Worm (Caenorhabditis elegans): ENCODE measurements around the gene M01H9.4.

M01H9.4 gene

ce11 chrIV:4447367-4447766 is 35.3 kb downstream of the M01H9.4 start:
- no peak for TF ChIP-seq tra-4 (tag; optimal IDR thresholded peaks at IDR 0.05)
- TF ChIP-seq pes-1 (GFP tag; IDR thresholded peaks at IDR 0.05), result 0 out of 2 replicates have a peak, but pooled peaks have one; percentile 39
- TF ChIP-seq ceh-36 (tag; optimal IDR thresholded peaks at IDR 0.05), result no peak
- 0 out of 2 replicates have a peak, but pooled peaks have one; percentile 2 for TF ChIP-seq sea-1 (GFP tag; conservative IDR thresholded peaks at IDR 0.05)

ce11 chrIV:4447284-4447366 is 35.6 kb downstream of the M01H9.4 start, which contains the start of gene chat-1:
chat-1 (plus strand) TSS chrIV:4447331.
- TF ChIP-seq ceh-36 (tag; optimal IDR thresholded peaks at IDR 0.05) (no peak), ama-1 (optimal IDR thresholded peaks at IDR 0.05) (peak; percentile 11), sea-1 (GFP tag; conservative IDR thresholded peaks at IDR 0.05) (0 out of 2 replicates have a peak, but pooled peaks have one; percentile 16)

DNA sequence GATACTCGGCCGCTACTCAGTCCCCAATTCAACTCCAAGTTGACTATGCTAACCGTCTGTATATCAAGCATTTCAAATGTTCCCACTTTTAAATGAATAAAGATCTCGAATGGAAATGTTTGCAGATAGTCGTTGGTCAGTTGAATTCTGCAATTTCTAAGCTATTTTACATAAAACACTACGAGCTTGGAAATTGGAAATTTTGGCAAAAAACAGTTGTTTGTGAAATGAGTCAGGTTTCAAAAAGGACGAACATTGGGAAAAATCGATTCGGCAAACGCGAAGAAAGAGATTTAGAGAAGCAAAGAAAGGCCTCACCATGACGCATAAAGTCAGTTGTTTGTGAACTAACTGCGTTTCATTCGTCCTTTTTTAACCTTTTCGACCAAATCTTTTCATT is 35.8 kb downstream of the M01H9.4 start:
- no peak for TF ChIP-seq tra-4 (tag; optimal IDR thresholded peaks at IDR 0.05)
- TF ChIP-seq ama-1 (optimal IDR thresholded peaks at IDR 0.05), result peak; percentile 81

ce11 chrIV:4445711-4446290 is 36.9 kb downstream of the M01H9.4 start, which contains the start of the genes wapl-1 and htz-1:
wapl-1 (minus strand) TSS chrIV:4445740.
htz-1 (plus strand) TSS chrIV:4446216.
- no peak for TF ChIP-seq hmg-4 (GFP tag; optimal IDR thresholded peaks at IDR 0.05)
- no peak for TF ChIP-seq ceh-13 (GFP tag; optimal IDR thresholded peaks at IDR 0.05)
- peak; percentile 48 for TF ChIP-seq F13C5.2 (tag; optimal IDR thresholded peaks at IDR 0.05)
- no peak for TF ChIP-seq hmbx-1 (tag; optimal IDR thresholded peaks at IDR 0.05)
- no peak for TF ChIP-seq hnd-1 (tag; optimal IDR thresholded peaks at IDR 0.05)
- TF ChIP-seq B0310.2 (tag; optimal IDR thresholded peaks at IDR 0.05), result no peak
- no peak for TF ChIP-seq ceh-36 (tag; optimal IDR thresholded peaks at IDR 0.05)
- TF ChIP-seq ama-1 (optimal IDR thresholded peaks at IDR 0.05), result no peak
- peak; percentile 60; the same call in 1 of the 2 replicates for TF ChIP-seq pes-1 (GFP tag; IDR thresholded peaks at IDR 0.05)
- TF ChIP-seq flt-1 (GFP tag; IDR thresholded peaks at IDR 0.05), result peak; percentile 60
- TF ChIP-seq tra-4 (tag; optimal IDR thresholded peaks at IDR 0.05), result no peak
- TF ChIP-seq aly-1 (tag; optimal IDR thresholded peaks at IDR 0.05), result no peak
- 0 out of 2 replicates have a peak, but pooled peaks have one; percentile 20 for TF ChIP-seq sea-1 (GFP tag; conservative IDR thresholded peaks at IDR 0.05)
- TF ChIP-seq scrt-1 (GFP tag; IDR thresholded peaks at IDR 0.05), result no peak
- no peak for TF ChIP-seq ets-7 (tag; optimal IDR thresholded peaks at IDR 0.05)
- TF ChIP-seq tbx-11 (GFP tag; IDR thresholded peaks at IDR 0.05), result no peak
- peak; percentile 43; the same call in 1 of the 2 replicates for TF ChIP-seq tbx-37 (GFP tag; conservative IDR thresholded peaks at IDR 0.05)

DNA sequence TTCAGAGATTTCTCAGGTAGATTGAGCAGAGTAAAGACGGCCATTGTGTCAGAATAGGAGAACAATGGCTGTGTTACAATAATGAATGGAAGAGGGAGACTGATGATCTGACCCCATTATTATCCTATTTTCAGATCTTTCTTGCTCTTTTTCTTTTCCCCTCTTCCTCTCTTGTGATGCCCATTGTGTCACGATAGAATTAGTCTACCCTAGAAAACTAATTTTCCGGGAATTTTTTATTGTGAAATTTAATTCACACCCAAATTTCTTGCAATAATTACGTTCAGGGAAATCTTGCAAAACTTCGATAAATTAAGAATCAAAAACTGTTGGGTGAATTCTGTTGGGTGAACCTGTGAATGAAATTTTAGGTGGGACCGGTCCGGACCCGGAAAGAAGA is 41.6 kb downstream of the M01H9.4 start, which contains the start of gene fbxb-75:
fbxb-75 (minus strand) TSS at position 101 of the 400 bp plus-strand sequence.
- TF ChIP-seq hnd-1 (tag; optimal IDR thresholded peaks at IDR 0.05) (no peak), ceh-36 (tag; optimal IDR thresholded peaks at IDR 0.05) (no peak), tbx-37 (GFP tag; conservative IDR thresholded peaks at IDR 0.05) (no peak), B0310.2 (tag; optimal IDR thresholded peaks at IDR 0.05) (no peak), flt-1 (GFP tag; IDR thresholded peaks at IDR 0.05) (no peak), ceh-13 (GFP tag; optimal IDR thresholded peaks at IDR 0.05) (no peak), tra-4 (tag; optimal IDR thresholded peaks at IDR 0.05) (no peak), ets-7 (tag; optimal IDR thresholded peaks at IDR 0.05) (no peak), scrt-1 (GFP tag; IDR thresholded peaks at IDR 0.05) (no peak), ama-1 (optimal IDR thresholded peaks at IDR 0.05) (no peak), tbx-11 (GFP tag; IDR thresholded peaks at IDR 0.05) (no peak), hmg-4 (GFP tag; optimal IDR thresholded peaks at IDR 0.05) (no peak), pes-1 (GFP tag; IDR thresholded peaks at IDR 0.05) (no peak), sea-1 (GFP tag; conservative IDR thresholded peaks at IDR 0.05) (no peak), F13C5.2 (tag; optimal IDR thresholded peaks at IDR 0.05) (no peak), hmbx-1 (tag; optimal IDR thresholded peaks at IDR 0.05) (no peak)

DNA sequence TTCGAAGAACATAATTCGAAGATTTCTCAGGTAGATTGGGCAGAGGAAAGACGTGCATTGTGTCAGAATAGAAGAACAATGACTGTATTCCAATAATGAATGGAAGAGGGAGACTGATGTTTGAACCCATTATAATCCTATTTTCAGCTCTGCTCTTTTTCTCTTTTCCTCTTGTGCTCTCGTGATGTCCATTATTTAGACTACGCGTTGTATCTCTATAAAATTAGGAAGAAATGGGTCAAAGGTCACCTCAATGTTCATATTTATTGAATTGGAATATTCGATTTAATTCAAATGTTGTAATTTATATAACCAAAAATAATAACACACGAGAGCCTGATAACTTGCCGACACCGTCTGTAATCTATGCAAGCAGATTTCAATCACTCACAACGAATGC is 43.5 kb downstream of the M01H9.4 start, which contains the start of gene fbxb-74:
fbxb-74 (minus strand) TSS at position 101 of the 400 bp plus-strand sequence.
- no peak for TF ChIP-seq tbx-11 (GFP tag; IDR thresholded peaks at IDR 0.05)
- no peak for TF ChIP-seq F13C5.2 (tag; optimal IDR thresholded peaks at IDR 0.05)
- no peak for TF ChIP-seq hmg-4 (GFP tag; optimal IDR thresholded peaks at IDR 0.05)
- no peak for TF ChIP-seq sea-1 (GFP tag; conservative IDR thresholded peaks at IDR 0.05)
- no peak for TF ChIP-seq pes-1 (GFP tag; IDR thresholded peaks at IDR 0.05)
- no peak for TF ChIP-seq hnd-1 (tag; optimal IDR thresholded peaks at IDR 0.05)
- no peak for TF ChIP-seq ceh-36 (tag; optimal IDR thresholded peaks at IDR 0.05)
- TF ChIP-seq tra-4 (tag; optimal IDR thresholded peaks at IDR 0.05), result no peak
- no peak for TF ChIP-seq ama-1 (optimal IDR thresholded peaks at IDR 0.05)
- TF ChIP-seq hmbx-1 (tag; optimal IDR thresholded peaks at IDR 0.05), result no peak
- TF ChIP-seq tbx-37 (GFP tag; conservative IDR thresholded peaks at IDR 0.05), result no peak

ce11 chrIV:4437825-4438224 is 44.9 kb downstream of the M01H9.4 start:
- TF ChIP-seq aly-1 (tag; optimal IDR thresholded peaks at IDR 0.05) (no peak), hmbx-1 (tag; optimal IDR thresholded peaks at IDR 0.05) (no peak), ets-7 (tag; optimal IDR thresholded peaks at IDR 0.05) (no peak), tbx-11 (GFP tag; IDR thresholded peaks at IDR 0.05) (no peak), tbx-37 (GFP tag; conservative IDR thresholded peaks at IDR 0.05) (no peak), ama-1 (optimal IDR thresholded peaks at IDR 0.05) (no peak), hnd-1 (tag; optimal IDR thresholded peaks at IDR 0.05) (no peak), scrt-1 (GFP tag; IDR thresholded peaks at IDR 0.05) (no peak), tra-4 (tag; optimal IDR thresholded peaks at IDR 0.05) (no peak), ceh-13 (GFP tag; optimal IDR thresholded peaks at IDR 0.05) (no peak), sea-1 (GFP tag; conservative IDR thresholded peaks at IDR 0.05) (no peak), ceh-36 (tag; optimal IDR thresholded peaks at IDR 0.05) (no peak)

DNA sequence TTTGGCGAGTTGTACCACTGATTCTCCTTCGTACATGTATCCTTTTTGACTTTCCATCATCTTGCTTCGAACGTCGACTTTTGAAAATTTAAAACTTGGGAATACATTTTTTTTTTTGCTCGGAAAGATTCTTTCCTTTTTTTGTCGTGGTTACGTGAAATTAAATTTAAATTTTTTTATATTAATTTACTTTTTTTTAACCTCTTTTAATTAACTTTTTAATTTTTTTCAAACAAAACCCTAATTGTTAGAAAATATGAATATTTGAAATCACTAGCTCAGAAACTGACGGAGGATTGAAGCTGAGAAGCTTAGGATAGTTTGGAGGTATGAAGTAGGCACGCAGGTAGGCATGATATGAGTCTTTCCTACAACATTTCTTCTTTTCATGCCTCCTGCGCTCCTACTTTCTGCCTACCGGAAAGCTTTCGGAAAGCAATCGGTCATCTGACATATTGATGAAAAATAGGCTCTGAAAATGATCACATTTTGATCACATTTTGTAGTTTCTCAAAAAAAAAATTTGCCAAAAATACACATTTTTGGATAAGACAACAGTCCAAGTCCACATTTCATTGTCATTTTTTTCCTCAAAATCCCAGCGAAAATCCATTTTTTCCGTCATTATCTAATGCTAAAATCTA is 48.1 kb downstream of the M01H9.4 start, which contains the start of the genes R08C7.8 and R08C7.4:
R08C7.8 (minus strand) TSS at position 101 of the 644 bp plus-strand sequence.
R08C7.4 (plus strand) TSS at position 594 of the 644 bp plus-strand sequence.
- no peak for TF ChIP-seq ceh-13 (GFP tag; optimal IDR thresholded peaks at IDR 0.05)
- no peak for TF ChIP-seq hnd-1 (tag; optimal IDR thresholded peaks at IDR 0.05)
- TF ChIP-seq tra-4 (tag; optimal IDR thresholded peaks at IDR 0.05), result no peak
- TF ChIP-seq B0310.2 (tag; optimal IDR thresholded peaks at IDR 0.05), result no peak
- TF ChIP-seq hmg-4 (GFP tag; optimal IDR thresholded peaks at IDR 0.05), result no peak
- no peak for TF ChIP-seq pes-1 (GFP tag; IDR thresholded peaks at IDR 0.05)
- no peak for TF ChIP-seq ceh-36 (tag; optimal IDR thresholded peaks at IDR 0.05)
- TF ChIP-seq ets-7 (tag; optimal IDR thresholded peaks at IDR 0.05), result no peak
- TF ChIP-seq tbx-37 (GFP tag; conservative IDR thresholded peaks at IDR 0.05), result no peak
- no peak for TF ChIP-seq ama-1 (optimal IDR thresholded peaks at IDR 0.05)
- no peak for TF ChIP-seq hmbx-1 (tag; optimal IDR thresholded peaks at IDR 0.05)
